Worm (Caenorhabditis elegans) whole organism, L2 larva: ENCODE results near the gene M03A8.3.

Experiments
- C34F6.9 ChIP-seq: fragments of 150-350 bp; optimal IDR thresholded peaks from 2 replicates; lab custom pipeline; 2014; ENCODE audit warnings: missing biosample characterization, missing genetic modification characterization
- R02D3.7 ChIP-seq: fragments of 150-350 bp; optimal IDR thresholded peaks from 2 replicates; lab custom pipeline; 2014; ENCODE audit warnings: missing biosample characterization, missing genetic modification characterization
- Y55F3AM.14 ChIP-seq: fragments of 200-800 bp; sonication (Bioruptor generic); optimal IDR thresholded peaks from 2 replicates; lab custom pipeline; 2018; ENCODE audit warnings: mild to moderate bottlenecking, missing genetic modification characterization, missing compliant biosample characterization
- alr-1 ChIP-seq: fragments of 150-350 bp; optimal IDR thresholded peaks from 2 replicates; lab custom pipeline; 2014; ENCODE audit warnings: missing biosample characterization, missing genetic modification characterization
- ama-1 ChIP-seq: fragments of 150-350 bp; optimal IDR thresholded peaks from 2 replicates; lab custom pipeline; 2018; ENCODE audit warnings: inconsistent platforms
- blmp-1 ChIP-seq: sonication (generic microtip); optimal IDR thresholded peaks from 2 replicates; lab custom pipeline; 2017; ENCODE audit warnings: missing genetic modification characterization, mild to moderate bottlenecking, missing compliant biosample characterization, antibody characterized with exemption, moderate library complexity; ENCODE audit not compliant: insufficient read depth
- ceh-16 ChIP-seq: fragments of 150-350 bp; optimal IDR thresholded peaks from 2 replicates; lab custom pipeline; 2014; ENCODE audit warnings: missing biosample characterization, missing genetic modification characterization
- ceh-82 ChIP-seq: fragments of 150-350 bp; optimal IDR thresholded peaks from 2 replicates; lab custom pipeline; 2014; ENCODE audit warnings: missing biosample characterization, missing genetic modification characterization
- crh-2 ChIP-seq: sonication (generic microtip); optimal IDR thresholded peaks from 2 replicates; lab custom pipeline; 2017; ENCODE audit warnings: missing biosample characterization, missing genetic modification characterization
- dmd-4 ChIP-seq: sonication (generic microtip); optimal IDR thresholded peaks from 2 replicates; lab custom pipeline; 2017; ENCODE audit warnings: missing biosample characterization, missing genetic modification characterization
- elt-1 ChIP-seq: fragments of 150-350 bp; optimal IDR thresholded peaks from 2 replicates; lab custom pipeline; 2014; ENCODE audit warnings: missing biosample characterization, missing genetic modification characterization
- elt-3 ChIP-seq: sonication (generic microtip); optimal IDR thresholded peaks from 2 replicates; lab custom pipeline; 2017; ENCODE audit warnings: missing biosample characterization, missing genetic modification characterization
- fos-1 ChIP-seq: fragments of 150-350 bp; optimal IDR thresholded peaks from 2 replicates; lab custom pipeline; 2014; ENCODE audit warnings: missing biosample characterization, missing genetic modification characterization
- lin-11 ChIP-seq: fragments of 150-350 bp; sonication (generic microtip); optimal IDR thresholded peaks from 2 replicates; lab custom pipeline; 2014; ENCODE audit warnings: missing biosample characterization, missing genetic modification characterization, inconsistent platforms, mixed read lengths
- lin-39 ChIP-seq: fragments of 150-350 bp; optimal IDR thresholded peaks from 2 replicates; lab custom pipeline; 2014; ENCODE audit warnings: missing biosample characterization, missing genetic modification reagents, missing genetic modification characterization
- lsy-2 ChIP-seq, 2 experiments: fragments of 150-350 bp in 1 of 2; sonication (generic microtip) in 1 of 2; optimal IDR thresholded peaks; 2 replicates each; lab custom pipeline; 2014 to 2017; ENCODE audit warnings: missing biosample characterization in 2 of 2, missing genetic modification characterization in 2 of 2
- mbf-1 ChIP-seq: sonication (generic microtip); optimal IDR thresholded peaks from 2 replicates; lab custom pipeline; 2017; ENCODE audit warnings: missing biosample characterization, missing genetic modification characterization
- mdl-1 ChIP-seq, 2 experiments: fragments of 150-350 bp in 1 of 2; sonication (generic microtip) in 1 of 2; optimal IDR thresholded peaks; 2 replicates each; lab custom pipeline; 2017; ENCODE audit warnings: missing biosample characterization in 2 of 2, missing genetic modification characterization in 2 of 2
- nhr-10 ChIP-seq: sonication (generic microtip); optimal IDR thresholded peaks from 2 replicates; lab custom pipeline; 2017; ENCODE audit warnings: missing biosample characterization, missing genetic modification characterization
- nhr-129 ChIP-seq: fragments of 150-350 bp; optimal IDR thresholded peaks from 2 replicates; lab custom pipeline; 2014; ENCODE audit warnings: missing biosample characterization, missing genetic modification characterization
- nhr-21 ChIP-seq: fragments of 150-350 bp; optimal IDR thresholded peaks from 2 replicates; lab custom pipeline; 2014; ENCODE audit warnings: missing biosample characterization, missing genetic modification characterization
- nhr-23 ChIP-seq: fragments of 150-350 bp; optimal IDR thresholded peaks from 2 replicates; lab custom pipeline; 2014; ENCODE audit warnings: missing biosample characterization, missing genetic modification reagents, missing genetic modification characterization
- nhr-25 ChIP-seq: fragments of 150-350 bp; sonication (generic microtip); optimal IDR thresholded peaks from 3 replicates; lab custom pipeline; 2014; ENCODE audit warnings: missing biosample characterization, missing genetic modification characterization
- nhr-6 ChIP-seq: fragments of 150-350 bp; optimal IDR thresholded peaks from 2 replicates; lab custom pipeline; 2014; ENCODE audit warnings: missing biosample characterization, missing genetic modification characterization
- nhr-77 ChIP-seq: fragments of 150-350 bp; optimal IDR thresholded peaks from 2 replicates; lab custom pipeline; 2014; ENCODE audit warnings: missing biosample characterization, missing genetic modification characterization
- peb-1 ChIP-seq: fragments of 150-350 bp; optimal IDR thresholded peaks from 2 replicates; lab custom pipeline; 2014; ENCODE audit warnings: missing biosample characterization, missing genetic modification characterization
- sem-4 ChIP-seq: fragments of 150-350 bp; optimal IDR thresholded peaks from 2 replicates; lab custom pipeline; 2014; ENCODE audit warnings: missing biosample characterization, missing genetic modification reagents, missing genetic modification characterization
- sma-3 ChIP-seq: sonication (generic microtip); optimal IDR thresholded peaks from 2 replicates; lab custom pipeline; 2016; ENCODE audit warnings: missing genetic modification reagents, missing genetic modification characterization, missing compliant biosample characterization
- sma-9 ChIP-seq, 2 experiments: fragments of 150-350 bp in 1 of 2; sonication (generic microtip) in 1 of 2; optimal IDR thresholded peaks; 2 replicates each; lab custom pipeline; 2014 to 2016; ENCODE audit warnings: missing genetic modification characterization in 2 of 2, mild to moderate bottlenecking in 1 of 2, missing biosample characterization in 1 of 2, missing compliant biosample characterization in 1 of 2, missing genetic modification reagents in 1 of 2, moderate library complexity in 1 of 2
- unc-39 ChIP-seq: fragments of 150-350 bp; optimal IDR thresholded peaks from 2 replicates; lab custom pipeline; 2014; ENCODE audit warnings: missing biosample characterization, missing genetic modification characterization
- unc-55 ChIP-seq: fragments of 150-350 bp; sonication (generic microtip); optimal IDR thresholded peaks from 3 replicates; lab custom pipeline; 2014; ENCODE audit warnings: missing biosample characterization, missing genetic modification reagents, missing genetic modification characterization
- zag-1 ChIP-seq: fragments of 150-350 bp; optimal IDR thresholded peaks from 2 replicates; lab custom pipeline; 2014; ENCODE audit warnings: missing biosample characterization, missing genetic modification characterization
- ztf-1 ChIP-seq: fragments of 200-800 bp; sonication (Bioruptor generic); conservative IDR thresholded peaks from 2 replicates; pipeline ENCODE4 v1.3.6; 2022; ENCODE audit warnings: missing genetic modification characterization, missing compliant biosample characterization
- ztf-11 ChIP-seq: sonication (generic microtip); optimal IDR thresholded peaks from 2 replicates; lab custom pipeline; 2017; ENCODE audit warnings: missing biosample characterization, missing genetic modification characterization
- ztf-4 ChIP-seq: fragments of 150-350 bp; optimal IDR thresholded peaks from 2 replicates; lab custom pipeline; 2014; ENCODE audit warnings: missing biosample characterization, missing genetic modification characterization

The M03A8.3 gene

DNA sequence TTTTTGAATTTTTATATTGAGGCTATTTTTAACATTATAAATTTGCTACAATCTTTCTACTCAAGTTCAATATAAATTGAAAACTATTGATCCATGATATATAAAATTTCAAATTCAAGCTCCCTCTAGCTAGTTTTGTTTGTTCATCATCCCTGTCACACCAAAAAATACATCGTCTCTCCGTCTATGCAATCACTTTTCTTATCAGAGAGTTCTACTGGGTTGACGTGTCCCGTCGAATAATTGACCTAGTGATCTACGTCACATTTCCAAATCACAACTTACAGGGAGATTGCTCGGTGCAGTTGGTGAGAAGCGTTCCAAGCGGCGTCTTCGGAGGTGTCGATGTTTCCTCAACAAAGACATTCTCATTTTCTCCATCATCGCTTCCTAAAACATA, 38.6 kb upstream of the M03A8.3 start:
- TF ChIP-seq ama-1 (no peak), dmd-4 (tag; lab: Kevin White, UChicago) (no peak), crh-2 (tag; lab: Kevin White, UChicago) (peak; percentile 57), sma-9 (GFP tag; optimal IDR thresholded peaks at IDR 0.05; lab: Kevin White, UChicago) (peak; percentile 27), sma-9 (tag; optimal IDR thresholded peaks at IDR 0.05; lab: Kevin White, UChicago) (no peak), fos-1 (tag; lab: Kevin White, UChicago) (peak; percentile 61)
- TF ChIP-seq, all 48 proteins: peak for 3

DNA sequence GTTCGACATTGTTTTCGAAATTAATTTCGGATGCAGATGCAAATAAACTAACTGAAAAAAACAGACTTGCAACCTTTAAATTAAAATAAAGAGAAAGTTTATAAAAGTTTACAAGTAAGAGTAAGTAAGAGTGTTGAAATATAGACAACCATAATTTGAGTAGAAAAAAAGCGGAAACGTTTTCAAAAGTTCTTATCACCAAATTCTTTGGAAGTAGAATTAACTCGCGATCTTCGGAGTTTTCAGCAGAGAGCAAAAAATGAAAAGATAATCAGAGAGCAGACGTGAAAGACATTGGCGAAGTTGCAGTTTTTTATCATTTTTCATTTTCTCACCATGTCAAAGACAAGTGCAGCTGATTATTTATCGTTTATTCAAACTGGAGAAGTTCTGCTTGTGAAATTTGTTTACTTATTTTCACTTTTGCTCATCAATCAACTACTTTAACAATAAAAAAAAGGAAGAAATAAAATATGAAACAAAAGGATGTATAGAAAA, 38.1 kb upstream of the M03A8.3 start, which contains the start of gene abts-4:
Gene abts-4, minus strand, starts transcription at position 51 of the 498 bp plus-strand sequence.
- TF ChIP-seq nhr-23 (tag; lab: Kevin White, UChicago), result no peak
- TF ChIP-seq crh-2 (tag; lab: Kevin White, UChicago), result no peak
- TF ChIP-seq ztf-11 (tag; lab: Kevin White, UChicago), result no peak
- peak; percentile 44 for TF ChIP-seq sma-9 (GFP tag; optimal IDR thresholded peaks at IDR 0.05; lab: Kevin White, UChicago)
- TF ChIP-seq sma-9 (tag; optimal IDR thresholded peaks at IDR 0.05; lab: Kevin White, UChicago), result no peak
- no peak for TF ChIP-seq blmp-1
- TF ChIP-seq fos-1 (tag; lab: Kevin White, UChicago), result peak; percentile 39
- no peak for TF ChIP-seq nhr-129 (tag; lab: Kevin White, UChicago)
- no peak for TF ChIP-seq nhr-25 (tag; lab: Kevin White, UChicago)
- TF ChIP-seq mbf-1 (tag; lab: Kevin White, UChicago), result no peak

- no peak for TF ChIP-seq blmp-1
- TF ChIP-seq nhr-25 (tag; lab: Kevin White, UChicago), result no peak
- TF ChIP-seq elt-3 (tag; lab: Kevin White, UChicago), result no peak
- TF ChIP-seq R02D3.7 (tag; lab: Kevin White, UChicago), result no peak
- TF ChIP-seq sem-4, result no peak
- no peak for TF ChIP-seq ztf-1 (GFP tag; lab: Robert Waterston, UW)
- no peak for TF ChIP-seq peb-1 (tag; lab: Kevin White, UChicago)
- TF ChIP-seq lin-39 (tag; lab: Kevin White, UChicago), result no peak
- TF ChIP-seq ceh-16 (tag; lab: Kevin White, UChicago), result no peak
- TF ChIP-seq ceh-82 (tag; lab: Kevin White, UChicago), result no peak
- TF ChIP-seq mbf-1 (tag; lab: Kevin White, UChicago), result no peak
- no peak for TF ChIP-seq mdl-1 (tag; optimal IDR thresholded peaks at IDR 0.05; lab: Kevin White, UChicago)
- no peak for TF ChIP-seq C34F6.9 (tag; lab: Kevin White, UChicago)
- no peak for TF ChIP-seq lin-11 (tag; lab: Kevin White, UChicago)
- TF ChIP-seq nhr-23 (tag; lab: Kevin White, UChicago), result no peak
These were observed 21.8 kb upstream of the M03A8.3 start, which contains the start of gene irk-1 for ce11 chrX:6778014-6778413. Gene irk-1 (minus strand): TSS chrX:6778114.

DNA sequence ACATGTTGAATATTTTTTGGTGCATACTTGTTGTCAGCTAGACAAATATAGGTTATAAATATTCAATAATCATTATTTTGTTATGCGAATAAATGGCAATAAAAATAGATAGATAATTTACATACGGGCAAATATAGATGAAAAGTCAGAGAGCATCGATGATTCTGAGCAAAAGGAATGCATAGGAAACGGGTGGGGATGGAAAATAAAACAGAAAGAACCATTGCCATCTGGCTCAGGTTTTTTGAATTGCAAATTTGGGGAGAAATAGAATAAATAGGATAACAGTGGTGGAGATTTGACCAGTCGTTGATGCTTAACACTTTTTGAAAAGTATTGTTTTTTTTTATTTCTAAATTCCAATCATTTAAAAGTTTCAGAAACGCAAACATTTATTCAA, 17.0 kb upstream of the M03A8.3 start, which contains the start of gene idpp-6:
Gene idpp-6, plus strand, starts transcription at position 301 of the 400 bp plus-strand sequence.
- no peak for TF ChIP-seq nhr-25 (tag; lab: Kevin White, UChicago)
- no peak for TF ChIP-seq zag-1 (tag; lab: Kevin White, UChicago)
- no peak for TF ChIP-seq mbf-1 (tag; lab: Kevin White, UChicago)

- TF ChIP-seq peb-1 (tag; lab: Kevin White, UChicago) (no peak), R02D3.7 (tag; lab: Kevin White, UChicago) (no peak), unc-39 (tag; lab: Kevin White, UChicago) (no peak), sma-9 (GFP tag; optimal IDR thresholded peaks at IDR 0.05; lab: Kevin White, UChicago) (peak; percentile 5), sma-9 (tag; optimal IDR thresholded peaks at IDR 0.05; lab: Kevin White, UChicago) (no peak), C34F6.9 (tag; lab: Kevin White, UChicago) (no peak), fos-1 (tag; lab: Kevin White, UChicago) (peak; percentile 75), nhr-77 (tag; lab: Kevin White, UChicago) (no peak), Y55F3AM.14 (no peak), alr-1 (tag; lab: Kevin White, UChicago) (no peak), nhr-6 (tag; lab: Kevin White, UChicago) (no peak), crh-2 (tag; lab: Kevin White, UChicago) (peak; percentile 6), sma-3 (GFP tag; lab: Kevin White, UChicago) (no peak), ztf-11 (tag; lab: Kevin White, UChicago) (no peak), elt-1 (no peak), mbf-1 (tag; lab: Kevin White, UChicago) (no peak), lsy-2 (tag; optimal IDR thresholded peaks at IDR 0.05; lab: Kevin White, UChicago) (no peak), unc-55 (no peak), nhr-21 (no peak), ztf-4 (tag; lab: Kevin White, UChicago) (no peak), nhr-10 (tag; lab: Kevin White, UChicago) (no peak)
These were observed 15.7 kb upstream of the M03A8.3 start, which contains the start of gene bgal-2 for ce11 chrX:6784181-6784580. Gene bgal-2 (plus strand): TSS chrX:6784411.
